Worm (Caenorhabditis elegans): ENCODE measurements around the gene scrm-7.
A peak's percentile ranks its signal among the peaks of the same experiment; 100 is the strongest.

scrm-7 gene

ce11 chrV:14729343-14729742, 50.2 kb downstream of the scrm-7 start, which contains the start of gene oig-3:
oig-3 (plus strand) TSS chrV:14729643.
- TF ChIP-seq lir-3 (tag; optimal IDR thresholded peaks at IDR 0.05; ENCODE audit: poor library complexity): no peak
- no peak for TF ChIP-seq hlh-17 (GFP tag; optimal IDR thresholded peaks at IDR 0.05; ENCODE audit: borderline replicate concordance)
- TF ChIP-seq lsy-2 (tag; optimal IDR thresholded peaks at IDR 0.05): no peak
- no peak for TF ChIP-seq egl-27 (tag; optimal IDR thresholded peaks at IDR 0.05)
- TF ChIP-seq nhr-28 (tag; optimal IDR thresholded peaks at IDR 0.05): no peak
- TF ChIP-seq nhr-47 (tag; optimal IDR thresholded peaks at IDR 0.05): no peak

DNA sequence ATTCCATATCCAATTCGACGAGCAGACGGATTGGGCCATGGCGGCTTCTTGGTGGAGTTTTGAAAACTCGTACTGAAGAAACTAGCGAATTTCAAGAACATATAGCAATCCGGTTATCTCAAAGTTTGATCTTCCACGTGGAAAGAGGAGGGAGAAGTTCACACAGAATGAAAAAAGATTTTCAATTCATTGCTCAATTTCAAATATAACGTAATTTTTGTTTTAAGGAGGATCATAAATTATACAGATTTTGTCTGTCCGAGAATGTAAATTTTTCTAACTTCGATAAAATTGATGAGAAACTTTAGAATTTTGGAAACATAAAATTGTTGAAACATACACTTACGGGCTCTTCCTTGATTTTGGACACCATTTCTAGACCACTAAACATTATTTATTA, 50.8 kb downstream of the scrm-7 start, which contains the start of gene Y50E8A.2:
TSS of gene Y50E8A.2 (minus strand) at position 101 of the 400 bp plus-strand sequence.
- TF ChIP-seq lin-39 (tag; optimal IDR thresholded peaks at IDR 0.05) (no peak), efl-1 (optimal IDR thresholded peaks at IDR 0.05) (no peak), efl-1 (GFP tag; optimal IDR thresholded peaks at IDR 0.05 in 1 of 2) (peak in 1 of 2 experiments; percentile 35)
